Worm (Caenorhabditis elegans): ENCODE results near the gene C25H3.15.

ce11 chrII:5688959-5689358, 23.8 kb downstream of the C25H3.15 start, which contains the start of gene C25H3.11:
- TF ChIP-seq F10B5.3 (tag; optimal IDR thresholded peaks at IDR 0.05) (no peak), daf-8 (GFP tag; IDR thresholded peaks at IDR 0.05) (no peak)
